Worm (Caenorhabditis elegans) whole organism, L1 larva: ENCODE data around the gene wht-3.

Source experiments
- C34B4.2 ChIP-seq: sonication (generic microtip); optimal IDR thresholded peaks from 2 replicates; lab custom pipeline; 2017; ENCODE audit warnings: mild to moderate bottlenecking, missing genetic modification characterization, missing compliant biosample characterization
- aha-1 ChIP-seq: fragments of 150-350 bp; optimal IDR thresholded peaks from 2 replicates; lab custom pipeline; 2014; ENCODE audit warnings: missing biosample characterization, missing genetic modification characterization
- alr-1 ChIP-seq: fragments of 200-800 bp; sonication (Bioruptor generic); optimal IDR thresholded peaks from 2 replicates; lab custom pipeline; 2018; ENCODE audit warnings: borderline replicate concordance, mild to moderate bottlenecking, missing genetic modification characterization, missing compliant biosample characterization
- aly-2 ChIP-seq: fragments of 150-350 bp; optimal IDR thresholded peaks from 2 replicates; lab custom pipeline; 2014; ENCODE audit warnings: missing biosample characterization, missing genetic modification characterization
- blmp-1 ChIP-seq: fragments of 150-350 bp; optimal IDR thresholded peaks from 2 replicates; lab custom pipeline; 2014; ENCODE audit warnings: missing biosample characterization, missing genetic modification characterization
- ceh-63 ChIP-seq: fragments of 200-800 bp; sonication (Bioruptor generic); optimal IDR thresholded peaks from 2 replicates; lab custom pipeline; 2018; ENCODE audit warnings: mild to moderate bottlenecking, missing genetic modification characterization, missing compliant biosample characterization
- ceh-82 ChIP-seq, 3 experiments: fragments of 150-350 bp in 1 of 3; sonication (generic microtip) in 2 of 3; optimal IDR thresholded peaks; 2 replicates each; lab custom pipeline; 2014 to 2017; ENCODE audit warnings: missing biosample characterization in 3 of 3, missing genetic modification characterization in 3 of 3
- ceh-88 ChIP-seq: fragments of 200-800 bp; sonication (Bioruptor generic); IDR thresholded peaks from 2 replicates; pipeline ENCODE4 v1.3.6; 2022; ENCODE audit warnings: missing genetic modification characterization, missing compliant biosample characterization
- ces-1 ChIP-seq: fragments of 150-350 bp; optimal IDR thresholded peaks from 2 replicates; lab custom pipeline; 2014; ENCODE audit warnings: missing biosample characterization, missing genetic modification reagents, missing genetic modification characterization
- dpl-1 ChIP-seq, 3 experiments: fragments of 150-350 bp in 2 of 3; sonication (generic microtip) in 1 of 3; optimal IDR thresholded peaks; 2 replicates each; lab custom pipeline; 2014 to 2017; ENCODE audit warnings: missing biosample characterization in 3 of 3, missing genetic modification characterization in 3 of 3, missing genetic modification reagents in 3 of 3
- efl-1 ChIP-seq, 4 experiments: fragments of 150-350 bp; optimal IDR thresholded peaks in 3 of 4; peaks in 1 of 4; 1 replicate in 1 of 4; 2 replicates in 3 of 4; lab custom pipeline; 2014; ENCODE audit warnings: missing biosample characterization in 2 of 4, missing genetic modification characterization in 2 of 4, missing genetic modification reagents in 2 of 4
- egl-27 ChIP-seq, 2 experiments: fragments of 150-350 bp in 1 of 2; sonication (generic microtip); optimal IDR thresholded peaks; 3 replicates each; lab custom pipeline; 2017 to 2018; ENCODE audit warnings: missing biosample characterization in 2 of 2, missing genetic modification characterization in 2 of 2, missing genetic modification reagents in 2 of 2
- elt-2 ChIP-seq: sonication (generic microtip); optimal IDR thresholded peaks from 2 replicates; lab custom pipeline; 2016; ENCODE audit warnings: missing genetic modification characterization, mild to moderate bottlenecking, inconsistent platforms, missing compliant biosample characterization, missing genetic modification reagents
- elt-3 ChIP-seq, 6 experiments: fragments of 150-350 bp in 1 of 6; sonication (generic microtip); optimal IDR thresholded peaks; 2 replicates each; lab custom pipeline; 2017 to 2018; ENCODE audit warnings: missing biosample characterization in 6 of 6, missing genetic modification characterization in 6 of 6, inconsistent platforms in 1 of 6
- fkh-4 ChIP-seq: sonication (generic microtip); optimal IDR thresholded peaks from 2 replicates; lab custom pipeline; 2016; ENCODE audit warnings: missing compliant biosample characterization, missing genetic modification characterization, borderline replicate concordance
- fkh-8 ChIP-seq: sonication (generic microtip); optimal IDR thresholded peaks from 2 replicates; lab custom pipeline; 2016; ENCODE audit warnings: mild to moderate bottlenecking, missing genetic modification characterization, missing compliant biosample characterization
- grh-1 ChIP-seq: fragments of 200-800 bp; sonication (Bioruptor generic); IDR thresholded peaks from 2 replicates; pipeline ENCODE4 v1.3.6; 2022; ENCODE audit warnings: missing genetic modification reagents, missing genetic modification characterization, missing compliant biosample characterization
- hlh-4 ChIP-seq: sonication (generic microtip); optimal IDR thresholded peaks from 2 replicates; lab custom pipeline; 2016; ENCODE audit warnings: mild to moderate bottlenecking, missing genetic modification characterization, missing compliant biosample characterization
- hpl-2 ChIP-seq: fragments of 150-350 bp; optimal IDR thresholded peaks from 2 replicates; lab custom pipeline; 2014; ENCODE audit warnings: missing biosample characterization, missing genetic modification reagents, missing genetic modification characterization
- jun-1 ChIP-seq: fragments of 150-350 bp; optimal IDR thresholded peaks from 2 replicates; lab custom pipeline; 2014; ENCODE audit warnings: missing biosample characterization, missing genetic modification reagents, missing genetic modification characterization
- lin-14 ChIP-seq: fragments of 200-800 bp; sonication (Bioruptor generic); optimal IDR thresholded peaks from 2 replicates; lab custom pipeline; 2018; ENCODE audit warnings: mild to moderate bottlenecking, missing genetic modification characterization, moderate library complexity, missing compliant biosample characterization
- lin-35 ChIP-seq, 2 experiments: fragments of 150-350 bp; optimal IDR thresholded peaks; 2 replicates each; lab custom pipeline; 2014; ENCODE audit warnings: missing biosample characterization in 2 of 2, missing genetic modification characterization in 2 of 2, missing genetic modification reagents in 2 of 2
- lin-39 ChIP-seq: fragments of 150-350 bp; optimal IDR thresholded peaks from 2 replicates; lab custom pipeline; 2014; ENCODE audit warnings: missing biosample characterization, missing genetic modification reagents, missing genetic modification characterization
- lir-3 ChIP-seq: sonication (generic microtip); optimal IDR thresholded peaks from 2 replicates; lab custom pipeline; 2016; ENCODE audit warnings: mild to moderate bottlenecking, missing genetic modification characterization, moderate library complexity, missing compliant biosample characterization; ENCODE audit not compliant: poor library complexity
- lsy-2 ChIP-seq, 2 experiments: fragments of 150-350 bp; optimal IDR thresholded peaks; 2 replicates each; lab custom pipeline; 2014; ENCODE audit warnings: missing biosample characterization in 2 of 2, missing genetic modification characterization in 2 of 2
- mab-9 ChIP-seq: fragments of 200-800 bp; sonication (Bioruptor generic); IDR thresholded peaks from 2 replicates; pipeline ENCODE4 v1.3.6; 2022; ENCODE audit warnings: missing genetic modification reagents, missing genetic modification characterization, missing compliant biosample characterization
- nhr-11 ChIP-seq: fragments of 150-350 bp; optimal IDR thresholded peaks from 2 replicates; lab custom pipeline; 2014; ENCODE audit warnings: missing biosample characterization, missing genetic modification characterization
- nhr-12 ChIP-seq: sonication (generic microtip); optimal IDR thresholded peaks from 2 replicates; lab custom pipeline; 2017; ENCODE audit warnings: missing biosample characterization, missing genetic modification characterization
- nhr-71 ChIP-seq: sonication (generic microtip); optimal IDR thresholded peaks from 2 replicates; lab custom pipeline; 2016; ENCODE audit warnings: mild to moderate bottlenecking, missing genetic modification characterization, moderate library complexity, missing compliant biosample characterization
- nhr-76 ChIP-seq: sonication (generic microtip); optimal IDR thresholded peaks from 2 replicates; lab custom pipeline; 2017; ENCODE audit warnings: missing biosample characterization, missing genetic modification characterization
- nhr-77 ChIP-seq: fragments of 150-350 bp; optimal IDR thresholded peaks from 2 replicates; lab custom pipeline; 2014; ENCODE audit warnings: missing biosample characterization, missing genetic modification characterization
- nhr-85 ChIP-seq: sonication (generic microtip); peaks from one replicate; lab custom pipeline; 2016; ENCODE audit warnings: missing genetic modification characterization, inconsistent platforms, missing compliant biosample characterization
- pag-3 ChIP-seq: sonication (generic microtip); optimal IDR thresholded peaks from 2 replicates; lab custom pipeline; 2017; ENCODE audit warnings: missing genetic modification characterization, mild to moderate bottlenecking, missing compliant biosample characterization, antibody characterized with exemption, borderline replicate concordance; ENCODE audit not compliant: insufficient read depth
- pqm-1 ChIP-seq: sonication (generic microtip); optimal IDR thresholded peaks from 3 replicates; lab custom pipeline; 2017; ENCODE audit warnings: missing biosample characterization, missing genetic modification characterization
- snpc-4 ChIP-seq: fragments of 150-350 bp; optimal IDR thresholded peaks from 2 replicates; lab custom pipeline; 2014; ENCODE audit warnings: missing biosample characterization, missing genetic modification characterization
- sox-4 ChIP-seq: sonication (generic microtip); optimal IDR thresholded peaks from 2 replicates; lab custom pipeline; 2016; ENCODE audit warnings: missing genetic modification characterization, missing compliant biosample characterization
- sup-37 ChIP-seq: fragments of 200-800 bp; sonication (Bioruptor generic); optimal IDR thresholded peaks from 2 replicates; lab custom pipeline; 2018; ENCODE audit warnings: mild to moderate bottlenecking, missing genetic modification characterization, missing compliant biosample characterization
- unc-130 ChIP-seq: fragments of 150-350 bp; optimal IDR thresholded peaks from 2 replicates; lab custom pipeline; 2017; ENCODE audit warnings: missing biosample characterization, missing genetic modification characterization, inconsistent platforms
- unc-62 ChIP-seq: fragments of 150-350 bp; optimal IDR thresholded peaks from 2 replicates; lab custom pipeline; 2014; ENCODE audit warnings: missing biosample characterization, missing genetic modification reagents, missing genetic modification characterization
- unc-86 ChIP-seq: sonication (generic microtip); optimal IDR thresholded peaks from 2 replicates; lab custom pipeline; 2016; ENCODE audit warnings: missing genetic modification characterization, missing compliant biosample characterization
- xbp-1 ChIP-seq: sonication (generic microtip); optimal IDR thresholded peaks from 2 replicates; lab custom pipeline; 2016; ENCODE audit warnings: missing genetic modification characterization, missing compliant biosample characterization
- ztf-4 ChIP-seq: fragments of 150-350 bp; optimal IDR thresholded peaks from 2 replicates; lab custom pipeline; 2014; ENCODE audit warnings: missing biosample characterization, missing genetic modification characterization

The wht-3 gene

ce11 chrIII:4107929-4108520 lies 43.4 kb downstream of the wht-3 start:
- TF ChIP-seq sox-4 (tag; lab: Kevin White, UChicago) (no peak), sup-37 (GFP tag; lab: Kevin White, UChicago) (no peak), fkh-4 (tag; lab: Kevin White, UChicago) (no peak), ztf-4 (no peak), unc-62 (GFP tag; lab: Kevin White, UChicago) (no peak), egl-27 (tag; optimal IDR thresholded peaks at IDR 0.05; lab: Kevin White, UChicago) (no peak), unc-130 (tag; lab: Kevin White, UChicago) (no peak), ceh-88 (no peak), nhr-11 (tag; lab: Kevin White, UChicago) (no peak), elt-2 (tag; lab: Kevin White, UChicago) (no peak), nhr-71 (no peak), alr-1 (tag; lab: Kevin White, UChicago) (no peak), mab-9 (GFP tag; lab: Robert Waterston, UW) (no peak), jun-1 (no peak), ceh-63 (GFP tag; lab: Kevin White, UChicago) (no peak), aly-2 (tag; lab: Kevin White, UChicago) (no peak), nhr-85 (no peak), lin-35 (GFP tag; optimal IDR thresholded peaks at IDR 0.05; lab: Kevin White, UChicago) (no peak), grh-1 (GFP tag; lab: Robert Waterston, UW) (no peak), xbp-1 (tag; lab: Kevin White, UChicago) (no peak)

DNA sequence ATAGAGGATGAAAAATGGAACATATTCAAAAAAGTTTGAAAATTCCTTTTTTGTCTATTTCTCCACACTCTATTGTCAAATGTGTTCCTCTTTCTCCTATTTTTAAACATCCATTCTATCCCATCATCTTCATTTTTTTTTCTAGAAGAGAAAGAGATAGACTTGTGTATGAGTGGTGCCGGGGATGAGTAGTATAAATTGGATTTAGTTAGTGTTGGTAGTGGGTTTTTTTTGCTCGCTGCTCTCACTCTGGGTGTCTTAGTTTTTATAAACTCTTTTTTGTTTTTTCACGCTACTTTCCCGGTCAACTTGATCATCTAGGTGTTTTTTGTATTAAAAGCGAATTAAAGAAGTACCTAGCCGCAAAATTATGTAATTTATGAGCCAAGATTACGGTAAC lies 44.2 kb downstream of the wht-3 start:
- TF ChIP-seq lin-14: peak; percentile 28
- no peak for TF ChIP-seq lin-39 (tag; lab: Kevin White, UChicago)

ce11 chrIII:4106611-4107010 lies 44.8 kb downstream of the wht-3 start:
- no peak for TF ChIP-seq xbp-1 (tag; lab: Kevin White, UChicago)

ce11 chrIII:4103171-4103570 lies 48.2 kb downstream of the wht-3 start:
- TF ChIP-seq ceh-82 (tag; optimal IDR thresholded peaks at IDR 0.05; lab: Kevin White, UChicago) (no peak), nhr-77 (no peak), lir-3 (tag; lab: Kevin White, UChicago) (no peak), pag-3 (no peak), pqm-1 (no peak)

- no peak for TF ChIP-seq efl-1 (optimal IDR thresholded peaks at IDR 0.05; lab: Kevin White, UChicago)
- peak in 1 of 2 experiments; percentile 79 for TF ChIP-seq efl-1 (GFP tag; optimal IDR thresholded peaks at IDR 0.05 in 1 of 2; lab: Kevin White, UChicago)
- TF ChIP-seq lin-14: no peak
Observed at ce11 chrIII:4102039-4102438, 49.4 kb downstream of the wht-3 start.

ce11 chrIII:4101016-4101415 lies 50.4 kb downstream of the wht-3 start:
- TF ChIP-seq fkh-8 (tag; lab: Kevin White, UChicago) (no peak), nhr-12 (no peak), elt-3 (tag; optimal IDR thresholded peaks at IDR 0.05; lab: Kevin White, UChicago) (no peak), C34B4.2 (no peak), xbp-1 (tag; lab: Kevin White, UChicago) (no peak), pqm-1 (no peak), nhr-76 (tag; lab: Kevin White, UChicago) (no peak), efl-1 (optimal IDR thresholded peaks at IDR 0.05; lab: Kevin White, UChicago) (no peak), efl-1 (GFP tag; optimal IDR thresholded peaks at IDR 0.05 in 1 of 2; lab: Kevin White, UChicago) (peak in 1 of 2 experiments; percentile 85), ces-1 (GFP tag; lab: Kevin White, UChicago) (no peak), mab-9 (GFP tag; lab: Robert Waterston, UW) (no peak), unc-86 (tag; lab: Kevin White, UChicago) (peak; percentile 30), aly-2 (tag; lab: Kevin White, UChicago) (no peak), aha-1 (no peak), dpl-1 (GFP tag; optimal IDR thresholded peaks at IDR 0.05; lab: Kevin White, UChicago) (peak in 1 of 3 experiments; percentile 1), blmp-1 (tag; lab: Kevin White, UChicago) (peak; percentile 72), hlh-4 (no peak), ceh-82 (tag; optimal IDR thresholded peaks at IDR 0.05; lab: Kevin White, UChicago) (no peak), lsy-2 (tag; optimal IDR thresholded peaks at IDR 0.05; lab: Kevin White, UChicago) (no peak), lin-14 (peak; percentile 42), snpc-4 (no peak), elt-2 (tag; lab: Kevin White, UChicago) (no peak), hpl-2 (GFP tag; lab: Kevin White, UChicago) (no peak)
